Fruit fly (Drosophila melanogaster): Measurements from ENCODE around the gene TfIIA-L.

The TfIIA-L gene

DNA sequence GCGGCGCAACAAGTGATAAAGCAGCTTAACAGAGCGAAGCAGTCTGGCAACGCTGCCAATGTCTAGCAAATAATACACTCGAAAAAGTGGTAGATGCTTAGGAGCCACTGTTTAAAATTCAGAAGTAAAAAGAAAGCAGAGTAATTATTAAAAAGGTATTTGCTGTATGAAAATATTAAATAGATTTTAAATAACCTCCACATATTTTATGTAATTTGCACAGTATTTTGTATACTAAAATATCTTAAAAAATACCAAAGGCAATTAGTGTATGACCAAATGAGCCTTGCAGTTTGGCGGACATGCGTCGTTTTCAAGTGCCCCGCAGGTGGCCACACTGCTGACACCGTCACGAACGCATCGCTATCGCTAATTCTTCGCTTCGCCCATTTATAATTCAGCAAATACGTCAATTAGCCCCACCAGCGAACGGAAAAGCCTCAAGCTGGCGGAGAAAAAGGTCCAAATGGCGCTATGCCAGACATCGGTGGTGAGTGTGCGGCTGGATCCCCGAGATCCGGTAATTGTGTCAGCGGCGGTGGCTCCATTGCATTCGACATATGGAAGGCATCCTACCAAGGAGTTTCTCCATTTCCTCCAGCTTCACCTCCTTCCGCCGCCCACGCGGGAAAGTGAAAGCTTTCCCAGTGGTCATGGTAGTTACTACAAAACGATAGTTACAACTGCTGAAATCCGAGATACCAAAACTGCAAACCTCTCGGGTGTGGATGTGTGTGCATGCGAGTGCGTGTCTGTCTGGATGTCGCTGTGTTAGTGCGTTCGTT lies 2.4 kb downstream of the TfIIA-L start, which contains the start of gene pll (continued):
- TF ChIP-seq p53 (GFP tag; optimal IDR thresholded peaks at IDR 0.05) (peak; percentile 78), zen (tag; optimal IDR thresholded peaks at IDR 0.05) (peak; percentile 82), CG17912 (GFP tag; optimal IDR thresholded peaks at IDR 0.05) (no peak), CG1233 (GFP tag; optimal IDR thresholded peaks at IDR 0.05) (peak; percentile 72), CG2875 (GFP tag; optimal IDR thresholded peaks at IDR 0.05) (no peak), kni (GFP tag; optimal IDR thresholded peaks at IDR 0.05) (no peak), Vsx1 (GFP tag; optimal IDR thresholded peaks at IDR 0.05) (no peak), Hr78 (GFP tag; optimal IDR thresholded peaks at IDR 0.05) (no peak), HHEX (GFP tag; optimal IDR thresholded peaks at IDR 0.05) (peak; percentile 51), B-H2 (GFP tag; optimal IDR thresholded peaks at IDR 0.05) (no peak), CG17829 (tag; optimal IDR thresholded peaks at IDR 0.05) (peak; percentile 91), CG2202 (tag; optimal IDR thresholded peaks at IDR 0.05) (peak; percentile 52), Xbp1 (GFP tag; optimal IDR thresholded peaks at IDR 0.05) (peak; percentile 87), Chrac-16 (GFP tag; optimal IDR thresholded peaks at IDR 0.05) (peak; percentile 86), dimm (GFP tag; IDR thresholded peaks at IDR 0.05) (peak; percentile 62; the same call in 1 of the 2 replicates), shn (GFP tag; optimal IDR thresholded peaks at IDR 0.05) (peak; percentile 63), fd102C (GFP tag; optimal IDR thresholded peaks at IDR 0.05) (no peak), Lhr (GFP tag; optimal IDR thresholded peaks at IDR 0.05) (peak; percentile 88), CG10274 (GFP tag; optimal IDR thresholded peaks at IDR 0.05) (no peak), CG1792 (GFP tag; optimal IDR thresholded peaks at IDR 0.05) (peak; percentile 26), CG8089 (GFP tag; optimal IDR thresholded peaks at IDR 0.05) (peak; percentile 38), zf30C (GFP tag; optimal IDR thresholded peaks at IDR 0.05) (peak; percentile 90), bcd (GFP tag; optimal IDR thresholded peaks at IDR 0.05) (peak; percentile 71), Gsc (GFP tag; IDR thresholded peaks at IDR 0.05) (0 out of 2 replicates have a peak, but pooled peaks have one; percentile 32), YL-1 (GFP tag; optimal IDR thresholded peaks at IDR 0.05) (peak; percentile 74), Lim3 (GFP tag; IDR thresholded peaks at IDR 0.05) (0 out of 2 replicates have a peak, but pooled peaks have one; percentile 7), CG12769 (tag; optimal IDR thresholded peaks at IDR 0.05) (no peak), Camta (GFP tag; optimal IDR thresholded peaks at IDR 0.05) (peak; percentile 71), Jarid2 (GFP tag; optimal IDR thresholded peaks at IDR 0.05) (peak; percentile 28), CG6683 (GFP tag; optimal IDR thresholded peaks at IDR 0.05) (peak; percentile 30), NC2β (GFP tag; optimal IDR thresholded peaks at IDR 0.05) (peak; percentile 53), Oli (tag; optimal IDR thresholded peaks at IDR 0.05) (peak; percentile 62), Scr (GFP tag; IDR thresholded peaks at IDR 0.05; ENCODE audit: partially characterized antibody) (peak; percentile 61), sug (tag; optimal IDR thresholded peaks at IDR 0.05) (peak; percentile 56), E2f2 (GFP tag; IDR thresholded peaks at IDR 0.05) (peak; percentile 74), CG7987 (GFP tag; optimal IDR thresholded peaks at IDR 0.05) (peak; percentile 32), aop (GFP tag; IDR thresholded peaks at IDR 0.05) (no peak), en (GFP tag; optimal IDR thresholded peaks at IDR 0.05) (peak; percentile 22), Fer2 (tag; optimal IDR thresholded peaks at IDR 0.05) (peak; percentile 66), CG31388 (GFP tag; optimal IDR thresholded peaks at IDR 0.05) (peak; percentile 44), CG12942 (GFP tag; optimal IDR thresholded peaks at IDR 0.05) (peak; percentile 82), CG3281 (GFP tag; optimal IDR thresholded peaks at IDR 0.05) (peak; percentile 63), CG10321 (GFP tag; IDR thresholded peaks at IDR 0.05) (0 out of 2 replicates have a peak, but pooled peaks have one; percentile 45), fd64A (GFP tag; optimal IDR thresholded peaks at IDR 0.05) (no peak), Elba2 (GFP tag; optimal IDR thresholded peaks at IDR 0.05) (peak; percentile 45), CG2116 (GFP tag; optimal IDR thresholded peaks at IDR 0.05) (peak; percentile 61), Bteb2 (GFP tag; optimal IDR thresholded peaks at IDR 0.05) (peak; percentile 81), kah (GFP tag; optimal IDR thresholded peaks at IDR 0.05) (peak; percentile 93)

All from whole organism, embryonic.